Worm (Caenorhabditis elegans) whole organism, young adult: ENCODE data around the gene F49E12.7.

ENCODE experiments used
- D2030.7 ChIP-seq: fragments of 200-800 bp; sonication (Bioruptor generic); IDR thresholded peaks from 2 replicates; pipeline ENCODE4 v1.3.6; 2022; ENCODE audit warnings: missing genetic modification reagents, missing genetic modification characterization, missing compliant biosample characterization
- F22D6.2 ChIP-seq: sonication (generic microtip); optimal IDR thresholded peaks from 2 replicates; lab custom pipeline; 2016; ENCODE audit warnings: mild to moderate bottlenecking, missing genetic modification characterization, missing compliant biosample characterization
- F57C9.4 ChIP-seq: sonication (generic microtip); optimal IDR thresholded peaks from 2 replicates; lab custom pipeline; 2017; ENCODE audit warnings: mild to moderate bottlenecking, missing genetic modification characterization, missing compliant biosample characterization
- T26A5.8 ChIP-seq: sonication (generic microtip); optimal IDR thresholded peaks from 2 replicates; lab custom pipeline; 2016; ENCODE audit warnings: missing genetic modification characterization, missing compliant biosample characterization
- Y56A3A.18 ChIP-seq: fragments of 200-800 bp; sonication (Bioruptor generic); IDR thresholded peaks from 2 replicates; pipeline ENCODE4 v1.3.6; 2022; ENCODE audit warnings: missing genetic modification reagents, missing genetic modification characterization, missing compliant biosample characterization
- Y67H2A.10 ChIP-seq: fragments of 200-800 bp; sonication (Bioruptor generic); conservative IDR thresholded peaks from 2 replicates; pipeline ENCODE4 v1.3.6; 2022; ENCODE audit warnings: missing genetic modification reagents, missing genetic modification characterization, missing compliant biosample characterization
- akir-1 ChIP-seq: fragments of 200-800 bp; sonication (Bioruptor generic); optimal IDR thresholded peaks from 2 replicates; lab custom pipeline; 2018; ENCODE audit warnings: mild to moderate bottlenecking, missing genetic modification characterization, moderate library complexity, missing compliant biosample characterization
- athp-1 ChIP-seq: sonication (generic microtip); optimal IDR thresholded peaks from 2 replicates; lab custom pipeline; 2017; ENCODE audit warnings: mild to moderate bottlenecking, missing genetic modification characterization, missing compliant biosample characterization
- attf-5 ChIP-seq: fragments of 200-800 bp; sonication (Bioruptor generic); optimal IDR thresholded peaks from 2 replicates; lab custom pipeline; 2018; ENCODE audit warnings: mild to moderate bottlenecking, missing genetic modification characterization, missing compliant biosample characterization
- egl-44 ChIP-seq: fragments of 200-800 bp; sonication (Bioruptor generic); IDR thresholded peaks from 2 replicates; pipeline ENCODE4 v1.3.6; 2022; ENCODE audit warnings: missing genetic modification reagents, missing genetic modification characterization, missing compliant biosample characterization
- hlh-26 ChIP-seq: fragments of 200-800 bp; sonication (Bioruptor generic); conservative IDR thresholded peaks from 2 replicates; pipeline ENCODE4 v1.3.6; 2022; ENCODE audit warnings: missing genetic modification reagents, missing genetic modification characterization, missing compliant biosample characterization
- lin-26 ChIP-seq: fragments of 200-800 bp; sonication (Bioruptor generic); IDR thresholded peaks from 2 replicates; pipeline ENCODE4 v1.3.6; 2022; ENCODE audit warnings: missing genetic modification reagents, missing genetic modification characterization, missing compliant biosample characterization
- lin-54 ChIP-seq: fragments of 200-800 bp; sonication (Bioruptor generic); optimal IDR thresholded peaks from 2 replicates; lab custom pipeline; 2018; ENCODE audit warnings: mild to moderate bottlenecking, missing genetic modification characterization, missing compliant biosample characterization
- lsl-1 ChIP-seq: fragments of 200-800 bp; sonication (Bioruptor generic); optimal IDR thresholded peaks from 2 replicates; lab custom pipeline; 2018; ENCODE audit warnings: mild to moderate bottlenecking, missing genetic modification characterization, moderate library complexity, missing compliant biosample characterization
- madf-3 ChIP-seq: fragments of 200-800 bp; sonication (Bioruptor generic); IDR thresholded peaks from 2 replicates; pipeline ENCODE4 v1.3.6; 2022; ENCODE audit warnings: missing genetic modification reagents, missing genetic modification characterization, missing compliant biosample characterization
- mcd-1 ChIP-seq: fragments of 200-800 bp; sonication (Bioruptor generic); IDR thresholded peaks from 2 replicates; pipeline ENCODE4 v1.3.6; 2022; ENCODE audit warnings: missing genetic modification reagents, missing genetic modification characterization, missing compliant biosample characterization
- mel-28 ChIP-seq: sonication (generic microtip); optimal IDR thresholded peaks from 2 replicates; lab custom pipeline; 2016; ENCODE audit warnings: borderline replicate concordance, mild to moderate bottlenecking, missing genetic modification characterization, missing compliant biosample characterization
- nhr-179 ChIP-seq: sonication (generic microtip); optimal IDR thresholded peaks from 2 replicates; lab custom pipeline; 2016; ENCODE audit warnings: mild to moderate bottlenecking, missing genetic modification characterization, missing compliant biosample characterization
- nhr-27 ChIP-seq: fragments of 200-800 bp; sonication (Bioruptor generic); optimal IDR thresholded peaks from 2 replicates; lab custom pipeline; 2018; ENCODE audit warnings: mild to moderate bottlenecking, missing genetic modification characterization, moderate library complexity, missing compliant biosample characterization
- nhr-90 ChIP-seq: sonication (generic microtip); optimal IDR thresholded peaks from 2 replicates; lab custom pipeline; 2016; ENCODE audit warnings: missing genotype, mild to moderate bottlenecking, missing genetic modification characterization, missing compliant biosample characterization
- sdz-38 ChIP-seq: sonication (generic microtip); optimal IDR thresholded peaks from 2 replicates; lab custom pipeline; 2016; ENCODE audit warnings: missing genotype, missing genetic modification characterization, missing compliant biosample characterization
- unc-130 ChIP-seq: sonication (generic microtip); optimal IDR thresholded peaks from 2 replicates; lab custom pipeline; 2016; ENCODE audit warnings: missing genetic modification reagents, missing genetic modification characterization, missing compliant biosample characterization
- ztf-25 ChIP-seq: fragments of 200-800 bp; sonication (Bioruptor generic); IDR thresholded peaks from 2 replicates; pipeline ENCODE4 v1.3.6; 2022; ENCODE audit warnings: missing genetic modification reagents, missing genetic modification characterization, missing compliant biosample characterization
- ztf-6 ChIP-seq: fragments of 200-800 bp; sonication (Bioruptor generic); IDR thresholded peaks from 2 replicates; pipeline ENCODE4 v1.3.6; 2022; ENCODE audit warnings: missing genetic modification reagents, missing genetic modification characterization, missing compliant biosample characterization

F49E12.7 gene

DNA sequence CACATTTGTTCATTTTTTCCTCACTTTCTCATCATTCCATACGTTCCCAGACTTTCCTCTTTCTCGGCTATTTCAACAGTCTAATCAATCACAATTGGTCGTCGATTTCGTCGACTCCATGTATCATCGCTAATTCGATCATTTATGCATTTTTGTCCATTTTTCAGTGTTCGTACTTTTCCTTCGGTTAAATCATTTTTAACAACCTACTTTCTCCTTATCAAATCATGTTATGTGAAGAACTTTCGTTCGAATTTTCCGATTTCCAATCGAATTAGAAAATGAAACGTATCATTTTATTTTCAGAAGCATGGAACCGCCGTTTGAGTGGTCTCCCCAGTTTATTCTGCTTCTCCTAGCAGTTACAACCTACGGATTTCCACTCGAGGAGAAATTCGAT, 49.6 kb downstream of the F49E12.7 start, which contains the start of gene eff-1:
Gene eff-1 (plus strand): TSS at position 301 of the 400 bp plus-strand sequence.
- TF ChIP-seq nhr-27 (tag; lab: Kevin White, UChicago) (no peak), D2030.7 (no peak), mel-28 (tag; lab: Kevin White, UChicago) (no peak), nhr-179 (tag; lab: Kevin White, UChicago) (no peak), T26A5.8 (tag; lab: Kevin White, UChicago) (no peak), lin-26 (GFP tag; lab: Robert Waterston, UW) (no peak), akir-1 (no peak), Y67H2A.10 (GFP tag; lab: Robert Waterston, UW) (no peak)

DNA sequence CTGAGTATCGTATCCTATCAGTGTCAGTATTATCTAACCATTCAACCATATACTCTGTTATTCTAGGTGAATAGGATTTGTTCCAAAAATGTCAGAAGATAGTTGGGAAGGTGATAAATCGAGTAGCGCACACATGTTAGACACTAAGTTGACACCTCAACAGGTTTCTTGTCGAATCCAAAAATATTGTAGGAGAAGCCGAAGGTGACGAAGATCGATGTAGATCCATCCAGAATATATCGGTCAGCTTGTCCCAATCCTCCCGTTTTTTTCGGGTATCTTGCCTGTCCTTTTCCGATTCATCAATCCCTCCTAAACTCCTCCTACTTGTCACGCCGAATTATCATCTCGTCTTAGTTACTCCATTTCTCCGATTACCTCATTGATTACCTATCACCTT, 50.3 kb downstream of the F49E12.7 start:
- no peak for TF ChIP-seq egl-44
- TF ChIP-seq lin-54 (GFP tag; lab: Kevin White, UChicago), result no peak
- TF ChIP-seq ztf-6 (GFP tag; lab: Robert Waterston, UW), result no peak
- no peak for TF ChIP-seq akir-1
- no peak for TF ChIP-seq Y56A3A.18 (GFP tag; lab: Robert Waterston, UW)
- no peak for TF ChIP-seq F22D6.2 (tag; lab: Kevin White, UChicago)
- TF ChIP-seq athp-1 (tag; lab: Kevin White, UChicago), result no peak
- no peak for TF ChIP-seq nhr-90 (tag; lab: Kevin White, UChicago)
- no peak for TF ChIP-seq lsl-1 (GFP tag; lab: Kevin White, UChicago)
- TF ChIP-seq mcd-1 (GFP tag; lab: Robert Waterston, UW), result no peak
- no peak for TF ChIP-seq hlh-26
- no peak for TF ChIP-seq sdz-38 (tag; lab: Kevin White, UChicago)
- no peak for TF ChIP-seq unc-130 (GFP tag; lab: Kevin White, UChicago)
- TF ChIP-seq ztf-25 (GFP tag; lab: Robert Waterston, UW), result no peak
- TF ChIP-seq attf-5 (GFP tag; lab: Kevin White, UChicago), result no peak
- no peak for TF ChIP-seq F57C9.4
- TF ChIP-seq madf-3, result no peak
- TF ChIP-seq, all 124 proteins: peak for 0
